Worm (Caenorhabditis elegans): ENCODE measurements around the gene Y46B2A.4.

Gene Y46B2A.4

ce11 chrII:875739-876138 is 14.1 kb downstream of the Y46B2A.4 start:
- no peak for TF ChIP-seq tbx-2 (tag; optimal IDR thresholded peaks at IDR 0.05)
- TF ChIP-seq ztf-11 (tag; optimal IDR thresholded peaks at IDR 0.05) = no peak
- no peak for TF ChIP-seq nhr-76 (tag; optimal IDR thresholded peaks at IDR 0.05)
- TF ChIP-seq ceh-28 (tag; optimal IDR thresholded peaks at IDR 0.05) = no peak
- TF ChIP-seq pqm-1 (tag; optimal IDR thresholded peaks at IDR 0.05) = no peak
- TF ChIP-seq nhr-43 (tag; optimal IDR thresholded peaks at IDR 0.05; ENCODE audit: poor library complexity, severe bottlenecking) = no peak

- TF ChIP-seq jun-1 (tag; optimal IDR thresholded peaks at IDR 0.05) = no peak
- no peak for TF ChIP-seq R02D3.7 (tag; optimal IDR thresholded peaks at IDR 0.05)
- TF ChIP-seq nhr-237 (tag; optimal IDR thresholded peaks at IDR 0.05) = no peak
- TF ChIP-seq elt-3 (tag; optimal IDR thresholded peaks at IDR 0.05) = no peak
- peak; percentile 23 for TF ChIP-seq snpc-4 (tag; optimal IDR thresholded peaks at IDR 0.05)
- TF ChIP-seq elt-2 (tag; optimal IDR thresholded peaks at IDR 0.05) = peak; percentile 87
- no peak for TF ChIP-seq nhr-76 (tag; optimal IDR thresholded peaks at IDR 0.05)
- peak; percentile 46 for TF ChIP-seq pqm-1 (tag; optimal IDR thresholded peaks at IDR 0.05)
These were observed 19.1 kb downstream of the Y46B2A.4 start for ce11 chrII:880666-881226.

- no peak for TF ChIP-seq mml-1 (tag; optimal IDR thresholded peaks at IDR 0.05)
- TF ChIP-seq elt-2 (tag; optimal IDR thresholded peaks at IDR 0.05) = peak; percentile 73
- TF ChIP-seq pha-4 (tag; optimal IDR thresholded peaks at IDR 0.05) = peak; percentile 2
These were observed 22.5 kb downstream of the Y46B2A.4 start for ce11 chrII:884204-884603.

- TF ChIP-seq fos-1 (tag; optimal IDR thresholded peaks at IDR 0.05) = no peak
- no peak for TF ChIP-seq nhr-11 (tag; optimal IDR thresholded peaks at IDR 0.05)
- no peak for TF ChIP-seq zag-1 (tag; optimal IDR thresholded peaks at IDR 0.05)
- TF ChIP-seq fkh-10 (GFP tag; optimal IDR thresholded peaks at IDR 0.05) = no peak
- no peak for TF ChIP-seq ceh-9 (tag; optimal IDR thresholded peaks at IDR 0.05)
- TF ChIP-seq pqm-1 (tag; optimal IDR thresholded peaks at IDR 0.05) = peak; percentile 13
- peak; percentile 75 for TF ChIP-seq elt-2 (tag; optimal IDR thresholded peaks at IDR 0.05)
- no peak for TF ChIP-seq R02D3.7 (tag; optimal IDR thresholded peaks at IDR 0.05)
- peak; percentile 36 for TF ChIP-seq pha-4 (tag; optimal IDR thresholded peaks at IDR 0.05)
These were observed 26.4 kb downstream of the Y46B2A.4 start, which contains the start of gene T07D3.4 for ce11 chrII:888024-888423. Gene T07D3.4 (plus strand): TSS chrII:888309.

ce11 chrII:900720-901332 is 39.2 kb downstream of the Y46B2A.4 start, which contains the start of gene T07D3.9:
Gene T07D3.9 (minus strand): TSS chrII:900913.
- TF ChIP-seq egl-27 (tag; optimal IDR thresholded peaks at IDR 0.05) (peak; percentile 38), pqm-1 (tag; optimal IDR thresholded peaks at IDR 0.05) (peak; percentile 83), ceh-16 (tag; optimal IDR thresholded peaks at IDR 0.05) (no peak), ceh-28 (tag; optimal IDR thresholded peaks at IDR 0.05) (peak; percentile 40), fkh-10 (GFP tag; optimal IDR thresholded peaks at IDR 0.05) (no peak), fkh-2 (tag; optimal IDR thresholded peaks at IDR 0.05) (no peak), nhr-12 (tag; optimal IDR thresholded peaks at IDR 0.05) (no peak), elt-2 (tag; optimal IDR thresholded peaks at IDR 0.05) (peak; percentile 94), elt-3 (tag; optimal IDR thresholded peaks at IDR 0.05) (peak; percentile 6 to 87 (median 76)), jun-1 (tag; optimal IDR thresholded peaks at IDR 0.05) (peak; percentile 3), hmg-11 (tag; optimal IDR thresholded peaks at IDR 0.05) (no peak), eor-1 (tag; optimal IDR thresholded peaks at IDR 0.05) (no peak)

- no peak for TF ChIP-seq nhr-77 (tag; optimal IDR thresholded peaks at IDR 0.05)
These were observed 40.0 kb downstream of the Y46B2A.4 start, which contains the start of gene T07D3.2 for ce11 chrII:901632-902031. Gene T07D3.2 (plus strand): TSS chrII:901932.

- TF ChIP-seq snpc-4 (tag; optimal IDR thresholded peaks at IDR 0.05) (peak; percentile 13), nhr-25 (tag; optimal IDR thresholded peaks at IDR 0.05) (no peak)
These were observed 43.7 kb downstream of the Y46B2A.4 start for ce11 chrII:905335-905734.
